Worm (Caenorhabditis elegans): ENCODE results near the gene srx-12.

DNA sequence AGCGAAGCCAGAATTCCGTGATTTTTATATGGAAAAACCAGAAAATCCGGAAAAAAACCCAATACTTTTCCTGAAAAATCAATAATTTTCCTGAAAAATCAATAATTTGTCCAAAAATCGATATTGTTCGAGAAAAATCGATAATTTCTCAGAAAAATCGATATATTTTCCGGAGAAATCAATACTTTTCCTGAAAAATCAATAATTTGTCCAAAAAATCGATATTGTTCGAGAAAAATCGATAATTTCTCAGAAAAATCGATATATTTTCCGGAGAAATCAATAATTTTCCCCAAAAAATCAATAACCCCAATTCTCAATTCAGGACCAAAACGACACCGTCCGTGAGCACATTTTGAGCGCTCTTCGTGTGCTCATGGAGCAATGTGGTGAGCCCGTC lies 45.3 kb upstream of the srx-12 start:
- no peak for TF ChIP-seq lin-15B (tag; optimal IDR thresholded peaks at IDR 0.05)
- TF ChIP-seq lin-39 (tag; optimal IDR thresholded peaks at IDR 0.05), result no peak
- no peak for TF ChIP-seq mep-1 (tag; optimal IDR thresholded peaks at IDR 0.05)
- TF ChIP-seq blmp-1 (tag; optimal IDR thresholded peaks at IDR 0.05), result no peak
- TF ChIP-seq dpl-1 (GFP tag; optimal IDR thresholded peaks at IDR 0.05), result no peak
- TF ChIP-seq ama-1 (optimal IDR thresholded peaks at IDR 0.05), result no peak
